Worm (Caenorhabditis elegans) whole organism, L1 larva: ENCODE results near the gene C16A3.6.
A peak's percentile ranks its signal among the peaks of the same experiment; 100 is the strongest.

Source experiments
- F16B12.6 ChIP-seq: fragments of 150-350 bp; optimal IDR thresholded peaks from 2 replicates; lab custom pipeline; 2014; ENCODE audit warnings: missing biosample characterization, missing genetic modification characterization
- aha-1 ChIP-seq: fragments of 150-350 bp; optimal IDR thresholded peaks from 2 replicates; lab custom pipeline; 2014; ENCODE audit warnings: missing biosample characterization, missing genetic modification characterization
- alr-1 ChIP-seq: fragments of 200-800 bp; sonication (Bioruptor generic); optimal IDR thresholded peaks from 2 replicates; lab custom pipeline; 2018; ENCODE audit warnings: borderline replicate concordance, mild to moderate bottlenecking, missing genetic modification characterization, missing compliant biosample characterization
- ceh-90 ChIP-seq: sonication (generic microtip); optimal IDR thresholded peaks from 2 replicates; lab custom pipeline; 2016; ENCODE audit warnings: missing genetic modification characterization, missing compliant biosample characterization
- dpl-1 ChIP-seq, 3 experiments: fragments of 150-350 bp in 2 of 3; sonication (generic microtip) in 1 of 3; optimal IDR thresholded peaks; 2 replicates each; lab custom pipeline; 2014 to 2017; ENCODE audit warnings: missing biosample characterization in 3 of 3, missing genetic modification characterization in 3 of 3, missing genetic modification reagents in 3 of 3
- efl-3 ChIP-seq: fragments of 200-800 bp; sonication (Bioruptor generic); optimal IDR thresholded peaks from 2 replicates; lab custom pipeline; 2018; ENCODE audit warnings: mild to moderate bottlenecking, missing genetic modification characterization, missing compliant biosample characterization
- egl-27 ChIP-seq, 2 experiments: fragments of 150-350 bp in 1 of 2; sonication (generic microtip); optimal IDR thresholded peaks; 3 replicates each; lab custom pipeline; 2017 to 2018; ENCODE audit warnings: missing biosample characterization in 2 of 2, missing genetic modification characterization in 2 of 2, missing genetic modification reagents in 2 of 2
- fkh-8 ChIP-seq: sonication (generic microtip); optimal IDR thresholded peaks from 2 replicates; lab custom pipeline; 2016; ENCODE audit warnings: mild to moderate bottlenecking, missing genetic modification characterization, missing compliant biosample characterization
- hlh-17 ChIP-seq: fragments of 200-800 bp; sonication (Bioruptor generic); optimal IDR thresholded peaks from 2 replicates; lab custom pipeline; 2018; ENCODE audit warnings: missing genetic modification characterization, mild to moderate bottlenecking, missing compliant biosample characterization, moderate library complexity, borderline replicate concordance
- jun-1 ChIP-seq: fragments of 150-350 bp; optimal IDR thresholded peaks from 2 replicates; lab custom pipeline; 2014; ENCODE audit warnings: missing biosample characterization, missing genetic modification reagents, missing genetic modification characterization
- lin-15B ChIP-seq: fragments of 150-350 bp; sonication (generic microtip); optimal IDR thresholded peaks from 3 replicates; lab custom pipeline; 2014; ENCODE audit warnings: missing biosample characterization, missing genetic modification characterization
- lin-35 ChIP-seq, 2 experiments: fragments of 150-350 bp; optimal IDR thresholded peaks; 2 replicates each; lab custom pipeline; 2014; ENCODE audit warnings: missing biosample characterization in 2 of 2, missing genetic modification characterization in 2 of 2, missing genetic modification reagents in 2 of 2
- lir-3 ChIP-seq: sonication (generic microtip); optimal IDR thresholded peaks from 2 replicates; lab custom pipeline; 2016; ENCODE audit warnings: mild to moderate bottlenecking, missing genetic modification characterization, moderate library complexity, missing compliant biosample characterization; ENCODE audit not compliant: poor library complexity
- lsy-2 ChIP-seq, 2 experiments: fragments of 150-350 bp; optimal IDR thresholded peaks; 2 replicates each; lab custom pipeline; 2014; ENCODE audit warnings: missing biosample characterization in 2 of 2, missing genetic modification characterization in 2 of 2
- mdl-1 ChIP-seq, 2 experiments: fragments of 150-350 bp; optimal IDR thresholded peaks; 2 replicates each; lab custom pipeline; 2014 to 2017; ENCODE audit warnings: missing biosample characterization in 2 of 2, missing genetic modification characterization in 2 of 2, inconsistent platforms in 1 of 2
- mef-2 ChIP-seq: fragments of 150-350 bp; optimal IDR thresholded peaks from 2 replicates; lab custom pipeline; 2014; ENCODE audit warnings: missing biosample characterization, missing genetic modification characterization
- mep-1 ChIP-seq: fragments of 150-350 bp; optimal IDR thresholded peaks from 2 replicates; lab custom pipeline; 2014; ENCODE audit warnings: missing biosample characterization, missing genetic modification characterization
- nhr-11 ChIP-seq: fragments of 150-350 bp; optimal IDR thresholded peaks from 2 replicates; lab custom pipeline; 2014; ENCODE audit warnings: missing biosample characterization, missing genetic modification characterization
- nhr-19 ChIP-seq: fragments of 200-800 bp; sonication (Bioruptor generic); conservative IDR thresholded peaks from 2 replicates; pipeline ENCODE4 v1.3.6; 2022; ENCODE audit warnings: missing genetic modification characterization, missing compliant biosample characterization
- nhr-20 ChIP-seq: sonication (generic microtip); optimal IDR thresholded peaks from 2 replicates; lab custom pipeline; 2016; ENCODE audit warnings: mild to moderate bottlenecking, missing genetic modification characterization, missing compliant biosample characterization
- nhr-237 ChIP-seq: fragments of 150-350 bp; optimal IDR thresholded peaks from 2 replicates; lab custom pipeline; 2014; ENCODE audit warnings: missing biosample characterization, missing genetic modification characterization
- nhr-28 ChIP-seq: fragments of 150-350 bp; optimal IDR thresholded peaks from 2 replicates; lab custom pipeline; 2014; ENCODE audit warnings: missing biosample characterization, missing genetic modification characterization
- nhr-47 ChIP-seq: sonication (generic microtip); optimal IDR thresholded peaks from 2 replicates; lab custom pipeline; 2016; ENCODE audit warnings: mild to moderate bottlenecking, missing genetic modification characterization, moderate library complexity, missing compliant biosample characterization
- nhr-77 ChIP-seq: fragments of 150-350 bp; optimal IDR thresholded peaks from 2 replicates; lab custom pipeline; 2014; ENCODE audit warnings: missing biosample characterization, missing genetic modification characterization
- nhr-85 ChIP-seq: sonication (generic microtip); peaks from one replicate; lab custom pipeline; 2016; ENCODE audit warnings: missing genetic modification characterization, inconsistent platforms, missing compliant biosample characterization
- nhr-90 ChIP-seq: sonication (generic microtip); optimal IDR thresholded peaks from 2 replicates; lab custom pipeline; 2016; ENCODE audit warnings: mild to moderate bottlenecking, missing genetic modification characterization, missing compliant biosample characterization; ENCODE audit not compliant: poor library complexity
- pag-3 ChIP-seq: sonication (generic microtip); optimal IDR thresholded peaks from 2 replicates; lab custom pipeline; 2017; ENCODE audit warnings: missing genetic modification characterization, mild to moderate bottlenecking, missing compliant biosample characterization, antibody characterized with exemption, borderline replicate concordance; ENCODE audit not compliant: insufficient read depth
- pax-3 ChIP-seq: fragments of 200-800 bp; sonication (Bioruptor generic); optimal IDR thresholded peaks from 2 replicates; lab custom pipeline; 2018; ENCODE audit warnings: mild to moderate bottlenecking, missing genetic modification characterization, moderate library complexity, missing compliant biosample characterization
- pqm-1 ChIP-seq: sonication (generic microtip); optimal IDR thresholded peaks from 3 replicates; lab custom pipeline; 2017; ENCODE audit warnings: missing biosample characterization, missing genetic modification characterization
- rnt-1 ChIP-seq: sonication (generic microtip); optimal IDR thresholded peaks from 2 replicates; lab custom pipeline; 2016; ENCODE audit warnings: mild to moderate bottlenecking, missing genetic modification characterization, moderate library complexity, missing compliant biosample characterization
- snpc-4 ChIP-seq: fragments of 150-350 bp; optimal IDR thresholded peaks from 2 replicates; lab custom pipeline; 2014; ENCODE audit warnings: missing biosample characterization, missing genetic modification characterization
- sptf-1 ChIP-seq: fragments of 150-350 bp; optimal IDR thresholded peaks from 2 replicates; lab custom pipeline; 2014; ENCODE audit warnings: missing biosample characterization, missing genetic modification characterization
- swsn-7 ChIP-seq: sonication (generic microtip); optimal IDR thresholded peaks from 2 replicates; lab custom pipeline; 2016; ENCODE audit warnings: missing genetic modification characterization, missing compliant biosample characterization
- unc-130 ChIP-seq: fragments of 150-350 bp; optimal IDR thresholded peaks from 2 replicates; lab custom pipeline; 2017; ENCODE audit warnings: missing biosample characterization, missing genetic modification characterization, inconsistent platforms
- unc-30 ChIP-seq: sonication (generic microtip); optimal IDR thresholded peaks from 2 replicates; lab custom pipeline; 2017; ENCODE audit warnings: missing biosample characterization, missing genetic modification characterization
- unc-62 ChIP-seq: fragments of 150-350 bp; optimal IDR thresholded peaks from 2 replicates; lab custom pipeline; 2014; ENCODE audit warnings: missing biosample characterization, missing genetic modification reagents, missing genetic modification characterization
- unc-86 ChIP-seq: sonication (generic microtip); optimal IDR thresholded peaks from 2 replicates; lab custom pipeline; 2016; ENCODE audit warnings: missing genetic modification characterization, missing compliant biosample characterization
- unc-98 ChIP-seq: fragments of 200-800 bp; sonication (Bioruptor generic); IDR thresholded peaks from 2 replicates; pipeline ENCODE4 v1.3.6; 2022; ENCODE audit warnings: missing genetic modification characterization, missing compliant biosample characterization
- vab-15 ChIP-seq: sonication (generic microtip); optimal IDR thresholded peaks from 2 replicates; lab custom pipeline; 2017; ENCODE audit warnings: missing genotype, mild to moderate bottlenecking, missing genetic modification characterization, missing compliant biosample characterization
- xbp-1 ChIP-seq: sonication (generic microtip); optimal IDR thresholded peaks from 2 replicates; lab custom pipeline; 2016; ENCODE audit warnings: missing genetic modification characterization, missing compliant biosample characterization
- zip-4 ChIP-seq: fragments of 200-800 bp; sonication (Bioruptor generic); optimal IDR thresholded peaks from 2 replicates; lab custom pipeline; 2018; ENCODE audit warnings: mild to moderate bottlenecking, missing genetic modification characterization, moderate library complexity, missing compliant biosample characterization

C16A3.6 gene

ce11 chrIII:6382987-6383602 is 4.1 kb downstream of the C16A3.6 start, which contains the start of gene let-716 (continued):
- TF ChIP-seq mef-2 (tag; lab: Kevin White, UChicago) (no peak), dpl-1 (GFP tag; optimal IDR thresholded peaks at IDR 0.05; lab: Kevin White, UChicago) (peak; percentile 17 to 61 (median 44)), lin-35 (GFP tag; optimal IDR thresholded peaks at IDR 0.05; lab: Kevin White, UChicago) (peak; percentile 45 to 54), unc-62 (no peak), nhr-11 (no peak), F16B12.6 (tag; lab: Kevin White, UChicago) (peak; percentile 89), nhr-85 (tag; lab: Kevin White, UChicago) (no peak), lir-3 (tag; lab: Kevin White, UChicago) (no peak), hlh-17 (GFP tag; lab: Kevin White, UChicago) (no peak), nhr-77 (no peak), nhr-47 (tag; lab: Kevin White, UChicago) (peak; percentile 33), lsy-2 (tag; optimal IDR thresholded peaks at IDR 0.05; lab: Kevin White, UChicago) (peak; percentile 93 to 98), zip-4 (GFP tag; lab: Kevin White, UChicago) (no peak), unc-130 (tag; lab: Kevin White, UChicago) (no peak), nhr-19 (GFP tag; lab: Robert Waterston, UW) (no peak), mep-1 (tag; lab: Kevin White, UChicago) (no peak), alr-1 (tag; lab: Kevin White, UChicago) (no peak), pag-3 (tag; lab: Kevin White, UChicago) (no peak), fkh-8 (no peak), lin-15B (tag; lab: Kevin White, UChicago) (peak; percentile 13), nhr-90 (tag; lab: Kevin White, UChicago) (no peak), sptf-1 (no peak), xbp-1 (tag; lab: Kevin White, UChicago) (no peak), nhr-28 (tag; lab: Kevin White, UChicago) (no peak), unc-86 (tag; lab: Kevin White, UChicago) (no peak), vab-15 (tag; lab: Kevin White, UChicago) (no peak), pqm-1 (tag; lab: Kevin White, UChicago) (no peak), unc-30 (tag; lab: Kevin White, UChicago) (no peak), jun-1 (tag; lab: Kevin White, UChicago) (no peak), efl-3 (no peak), egl-27 (tag; optimal IDR thresholded peaks at IDR 0.05; lab: Kevin White, UChicago) (no peak), swsn-7 (peak; percentile 39), unc-98 (GFP tag; lab: Robert Waterston, UW) (no peak), rnt-1 (tag; lab: Kevin White, UChicago) (peak; percentile 21), aha-1 (no peak), snpc-4 (no peak), pax-3 (tag; lab: Kevin White, UChicago) (no peak), ceh-90 (tag; lab: Kevin White, UChicago) (no peak), nhr-20 (peak; percentile 26), mdl-1 (tag; optimal IDR thresholded peaks at IDR 0.05; lab: Kevin White, UChicago) (no peak)
- TF ChIP-seq, all 84 proteins: peak for 13

ce11 chrIII:6389533-6389932 is 10.5 kb downstream of the C16A3.6 start, which contains the start of gene C16A3.2:
C16A3.2 (plus strand) TSS chrIII:6389833.
- no peak for TF ChIP-seq nhr-20
- no peak for TF ChIP-seq nhr-237 (tag; lab: Kevin White, UChicago)
